Fruit fly (Drosophila melanogaster) S2 (cell line): ENCODE measurements around the gene Vsx2.

Source experiments
- CG8478 ChIP-seq: fragments of >200 bp; optimal IDR thresholded peaks from 2 replicates; lab custom pipeline; 2018
- CTCF ChIP-seq, 2 experiments: fragments of >200 bp; optimal IDR thresholded peaks; 2 replicates each; lab custom pipeline; 2018

DNA sequence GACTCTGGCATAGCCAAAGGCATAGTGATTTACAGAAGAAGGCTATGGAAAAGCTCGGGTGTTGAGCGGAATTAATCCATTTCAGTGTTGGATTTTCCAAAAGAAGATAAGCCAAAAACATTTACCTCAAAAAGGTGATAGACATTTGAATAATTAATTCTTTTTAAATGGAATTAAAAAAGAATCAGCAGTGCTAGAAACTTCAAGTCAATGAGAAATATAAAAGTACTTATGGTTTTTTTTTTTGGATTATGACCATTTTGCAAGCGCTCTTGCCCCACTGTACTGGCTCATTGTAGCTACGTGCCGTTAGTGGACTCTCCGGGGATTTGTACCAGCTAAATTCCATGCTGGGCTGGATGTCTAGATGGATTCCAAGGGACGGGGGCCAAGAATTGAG, 74.1 kb downstream of the Vsx2 start:
- TF ChIP-seq CG8478, result no peak
- no peak for TF ChIP-seq CTCF (optimal IDR thresholded peaks at IDR 0.05; lab: Kevin White, UChicago)
